Fruit fly (Drosophila melanogaster) whole organism, wandering third instar larva: Measurements from ENCODE around the gene CG18094.

Experiments
- Abd-B ChIP-seq: fragments of >200 bp; optimal IDR thresholded peaks from 2 replicates; lab custom pipeline; 2017; ENCODE audit warnings: missing biosample characterization, missing genetic modification characterization
- CG32264 ChIP-seq: fragments of 200-800 bp; sonication (Bioruptor generic); optimal IDR thresholded peaks from 2 replicates; lab custom pipeline; 2016; ENCODE audit warnings: missing biosample characterization, missing genetic modification characterization
- CrebA ChIP-seq: fragments of 200-800 bp; sonication (Bioruptor generic); optimal IDR thresholded peaks from 2 replicates; lab custom pipeline; 2016; ENCODE audit warnings: missing biosample characterization, mild to moderate bottlenecking, missing genetic modification characterization, borderline replicate concordance
- Dfd ChIP-seq: fragments of >200 bp; optimal IDR thresholded peaks from 2 replicates; lab custom pipeline; 2017; ENCODE audit warnings: missing biosample characterization, missing genetic modification characterization
- Dif ChIP-seq: fragments of 200-275, 200-300 bp; sonication (Bioruptor generic); optimal IDR thresholded peaks from 2 replicates; lab custom pipeline; 2018; ENCODE audit warnings: missing biosample characterization, missing genetic modification characterization; ENCODE audit not compliant: partially characterized antibody
- GATAd ChIP-seq: sonication (Bioruptor generic); optimal IDR thresholded peaks from 2 replicates; lab custom pipeline; 2016; ENCODE audit warnings: missing biosample characterization, missing genetic modification characterization
- HLH106 ChIP-seq: fragments of 200-800 bp; optimal IDR thresholded peaks from 3 replicates; lab custom pipeline; 2019; ENCODE audit warnings: missing biosample characterization, mild to moderate bottlenecking, missing genetic modification characterization, moderate library complexity
- Hnf4 ChIP-seq: fragments of 200-800 bp; sonication (Bioruptor generic); optimal IDR thresholded peaks from 2 replicates; lab custom pipeline; 2016; ENCODE audit warnings: missing biosample characterization, mild to moderate bottlenecking, missing genetic modification characterization
- Hr78 ChIP-seq: fragments of >200 bp; optimal IDR thresholded peaks from 2 replicates; lab custom pipeline; 2017; ENCODE audit warnings: missing biosample characterization, missing genetic modification characterization
- Hr83 ChIP-seq: fragments of 200-300 bp; sonication (Bioruptor generic); optimal IDR thresholded peaks from 2 replicates; lab custom pipeline; 2016; ENCODE audit warnings: missing biosample characterization, mild to moderate bottlenecking, missing genetic modification characterization, moderate library complexity; ENCODE audit not compliant: poor library complexity, severe bottlenecking
- Jra ChIP-seq: sonication (Bioruptor generic); optimal IDR thresholded peaks from 2 replicates; lab custom pipeline; 2016; ENCODE audit warnings: missing biosample characterization, missing genetic modification characterization
- Mio ChIP-seq: sonication (Bioruptor generic); optimal IDR thresholded peaks from 2 replicates; lab custom pipeline; 2016; ENCODE audit warnings: missing biosample characterization, missing genetic modification characterization
- Myc ChIP-seq: fragments of >200 bp; optimal IDR thresholded peaks from 2 replicates; lab custom pipeline; 2017
- N ChIP-seq: fragments of >200 bp; optimal IDR thresholded peaks from 2 replicates; lab custom pipeline; 2018; ENCODE audit warnings: missing biosample characterization, missing external identifiers, missing genetic modification characterization
- OdsH ChIP-seq: fragments of 200-800 bp; sonication (Bioruptor generic); optimal IDR thresholded peaks from 2 replicates; lab custom pipeline; 2016; ENCODE audit warnings: missing biosample characterization, mild to moderate bottlenecking, missing genetic modification characterization
- Rel ChIP-seq, 2 experiments: fragments of 200-800 bp; sonication (Bioruptor generic) in 1 of 2; optimal IDR thresholded peaks; 2 replicates in 1 of 2; 3 replicates in 1 of 2; lab custom pipeline; 2016 to 2019; ENCODE audit warnings: mild to moderate bottlenecking in 2 of 2, missing biosample characterization in 2 of 2, missing genetic modification characterization in 2 of 2, moderate library complexity in 1 of 2
- Sp1 ChIP-seq: fragments of 200-800 bp; sonication (Bioruptor generic); optimal IDR thresholded peaks from 3 replicates; lab custom pipeline; 2019; ENCODE audit warnings: missing biosample characterization, mild to moderate bottlenecking, missing genetic modification characterization, moderate library complexity
- Vsx2 ChIP-seq: fragments of 200-300, 225-300 bp; sonication (Bioruptor generic); optimal IDR thresholded peaks from 2 replicates; lab custom pipeline; 2018; ENCODE audit warnings: missing biosample characterization, missing genetic modification characterization; ENCODE audit not compliant: partially characterized antibody
- br ChIP-seq: fragments of 200-800 bp; sonication (Bioruptor generic); optimal IDR thresholded peaks from 2 replicates; lab custom pipeline; 2016; ENCODE audit warnings: missing biosample characterization, missing genetic modification characterization
- brk ChIP-seq: fragments of 200-800 bp; sonication (Bioruptor generic); optimal IDR thresholded peaks from 2 replicates; lab custom pipeline; 2016; ENCODE audit warnings: missing biosample characterization, mild to moderate bottlenecking, missing genetic modification characterization
- dl ChIP-seq, 2 experiments: fragments of 175-275, 200-275 bp in 1 of 2; fragments of 200-275 bp in 1 of 2; sonication (Bioruptor generic); optimal IDR thresholded peaks; lab custom pipeline; 2018; ENCODE audit warnings: mild to moderate bottlenecking in 2 of 2, missing biosample characterization in 2 of 2, missing genetic modification characterization in 2 of 2, moderate library complexity in 2 of 2; ENCODE audit not compliant: partially characterized antibody in 2 of 2, insufficient read depth in 1 of 2
- dmrt93B ChIP-seq: fragments of 200-800 bp; sonication (Bioruptor generic); optimal IDR thresholded peaks from 2 replicates; lab custom pipeline; 2018; ENCODE audit warnings: missing biosample characterization, mild to moderate bottlenecking, missing genetic modification characterization
- dsf ChIP-seq: sonication (Bioruptor generic); optimal IDR thresholded peaks from 2 replicates; lab custom pipeline; 2016; ENCODE audit warnings: missing biosample characterization, missing genetic modification characterization, borderline replicate concordance
- ey ChIP-seq: fragments of 200-800 bp; sonication (Bioruptor generic); optimal IDR thresholded peaks from 2 replicates; lab custom pipeline; 2016; ENCODE audit warnings: missing biosample characterization, missing genetic modification characterization
- h ChIP-seq: fragments of 200-800 bp; sonication (Bioruptor generic); optimal IDR thresholded peaks from 3 replicates; lab custom pipeline; 2016; ENCODE audit warnings: missing biosample characterization, mild to moderate bottlenecking, missing genetic modification characterization
- jim ChIP-seq: fragments of 175-275, 200-325 bp; sonication (Bioruptor generic); optimal IDR thresholded peaks from 2 replicates; lab custom pipeline; 2016; ENCODE audit warnings: missing biosample characterization, mild to moderate bottlenecking, missing genetic modification characterization
- lola ChIP-seq: fragments of >200 bp; optimal IDR thresholded peaks from 2 replicates; lab custom pipeline; 2017; ENCODE audit warnings: missing biosample characterization, missing genetic modification characterization
- psq ChIP-seq: fragments of 200-800 bp; sonication (Bioruptor generic); optimal IDR thresholded peaks from 3 replicates; lab custom pipeline; 2017; ENCODE audit warnings: missing biosample characterization, mild to moderate bottlenecking, missing genetic modification characterization, moderate library complexity
- rgr ChIP-seq: fragments of 200-800 bp; sonication (Bioruptor generic); optimal IDR thresholded peaks from 3 replicates; lab custom pipeline; 2016; ENCODE audit warnings: missing biosample characterization, mild to moderate bottlenecking, missing genetic modification characterization
- sage ChIP-seq: fragments of 200-800 bp; sonication (Bioruptor generic); optimal IDR thresholded peaks from 2 replicates; lab custom pipeline; 2016; ENCODE audit warnings: missing biosample characterization, mild to moderate bottlenecking, missing genetic modification characterization
- sv ChIP-seq: fragments of 200-800 bp; sonication (Bioruptor generic); optimal IDR thresholded peaks from 3 replicates; lab custom pipeline; 2016; ENCODE audit warnings: missing biosample characterization, missing genetic modification characterization
- tai ChIP-seq: sonication (Bioruptor generic); optimal IDR thresholded peaks from 2 replicates; lab custom pipeline; 2016; ENCODE audit warnings: missing biosample characterization, missing genetic modification characterization
- usp ChIP-seq: fragments of >200 bp; optimal IDR thresholded peaks from 2 replicates; lab custom pipeline; 2017; ENCODE audit warnings: missing biosample characterization, missing genetic modification characterization
- woc ChIP-seq: sonication (Bioruptor generic); optimal IDR thresholded peaks from 2 replicates; lab custom pipeline; 2016; ENCODE audit warnings: missing biosample characterization, mild to moderate bottlenecking, missing genetic modification characterization

CG18094 gene

dm6 chr2L:19512184-19512583 lies 22.1 kb downstream of the CG18094 start:
- no peak for TF ChIP-seq Jra (GFP tag; lab: Kevin White, UChicago)
- TF ChIP-seq N (GFP tag; lab: Kevin White, UChicago), result no peak
- TF ChIP-seq br (GFP tag; lab: Kevin White, UChicago), result no peak
- TF ChIP-seq Rel (GFP tag; optimal IDR thresholded peaks at IDR 0.05; lab: Kevin White, UChicago), result no peak
- no peak for TF ChIP-seq Rel (tag; optimal IDR thresholded peaks at IDR 0.05; lab: Kevin White, UChicago)
- TF ChIP-seq CG32264 (GFP tag; lab: Kevin White, UChicago), result no peak
- no peak for TF ChIP-seq dsf (GFP tag; lab: Kevin White, UChicago)
- no peak for TF ChIP-seq ey (GFP tag; lab: Kevin White, UChicago)
- TF ChIP-seq dl (GFP tag; optimal IDR thresholded peaks at IDR 0.05; lab: Kevin White, UChicago; ENCODE audit: insufficient read depth in 1 of 2, partially characterized antibody in 2 of 2), result no peak
- TF ChIP-seq sv (GFP tag; lab: Kevin White, UChicago), result no peak
- no peak for TF ChIP-seq sage (GFP tag; lab: Kevin White, UChicago)
- TF ChIP-seq Sp1, result no peak
- no peak for TF ChIP-seq psq (GFP tag; lab: Kevin White, UChicago)
- TF ChIP-seq jim, result no peak
- no peak for TF ChIP-seq h
- no peak for TF ChIP-seq CrebA (GFP tag; lab: Kevin White, UChicago)
- no peak for TF ChIP-seq Mio (GFP tag; lab: Kevin White, UChicago)
- no peak for TF ChIP-seq Dfd
- no peak for TF ChIP-seq GATAd (GFP tag; lab: Kevin White, UChicago)
- TF ChIP-seq HLH106, result no peak

DNA sequence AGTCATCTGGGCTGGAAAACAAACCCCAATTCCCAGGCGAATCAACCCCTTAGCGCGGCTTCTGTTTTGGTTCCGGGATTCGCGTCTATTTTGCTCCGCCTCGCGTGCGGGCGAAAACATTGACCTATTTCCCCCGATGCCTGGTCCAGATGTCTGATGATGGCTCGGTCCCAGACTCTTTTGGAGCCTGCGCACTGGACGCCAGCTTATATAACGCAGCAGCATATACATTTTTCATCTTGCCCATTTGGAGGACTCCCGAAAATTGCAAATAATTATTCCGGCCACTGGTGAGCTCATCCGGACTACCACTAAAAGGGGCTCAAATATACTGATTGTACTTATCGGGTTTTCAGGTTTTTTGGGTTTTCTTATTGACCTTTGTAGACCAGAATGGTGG lies 26.0 kb downstream of the CG18094 start:
- TF ChIP-seq CrebA (GFP tag; lab: Kevin White, UChicago) (no peak), psq (GFP tag; lab: Kevin White, UChicago) (peak; percentile 34)

dm6 chr2L:19517154-19517814 lies 27.2 kb downstream of the CG18094 start, which contains the start of gene Hasp:
Gene Hasp (minus strand): TSS chr2L:19517204.
- TF ChIP-seq HLH106 (peak; percentile 17), dmrt93B (GFP tag; lab: Kevin White, UChicago) (no peak), tai (no peak), h (no peak), brk (no peak), rgr (GFP tag; lab: Kevin White, UChicago) (no peak), OdsH (no peak)

- TF ChIP-seq ey (GFP tag; lab: Kevin White, UChicago), result no peak
- TF ChIP-seq sv (GFP tag; lab: Kevin White, UChicago), result no peak
- no peak for TF ChIP-seq Dfd
- no peak for TF ChIP-seq br (GFP tag; lab: Kevin White, UChicago)
- TF ChIP-seq sage (GFP tag; lab: Kevin White, UChicago), result no peak
- no peak for TF ChIP-seq OdsH
- TF ChIP-seq h, result no peak
- TF ChIP-seq Jra (GFP tag; lab: Kevin White, UChicago), result no peak
- no peak for TF ChIP-seq tai
- no peak for TF ChIP-seq brk
- TF ChIP-seq dmrt93B (GFP tag; lab: Kevin White, UChicago), result no peak
- no peak for TF ChIP-seq CG32264 (GFP tag; lab: Kevin White, UChicago)
- TF ChIP-seq CrebA (GFP tag; lab: Kevin White, UChicago), result no peak
- TF ChIP-seq woc, result no peak
- TF ChIP-seq lola (GFP tag; lab: Kevin White, UChicago), result no peak
- no peak for TF ChIP-seq psq (GFP tag; lab: Kevin White, UChicago)
Measured at dm6 chr2L:19518636-19519086, 28.6 kb downstream of the CG18094 start, which contains the start of gene CG10132. Gene CG10132 (plus strand): TSS chr2L:19518824.

dm6 chr2L:19519611-19520010 lies 29.5 kb downstream of the CG18094 start:
- no peak for TF ChIP-seq Abd-B (GFP tag; lab: Kevin White, UChicago)
- no peak for TF ChIP-seq Vsx2 (GFP tag; lab: Kevin White, UChicago)
- TF ChIP-seq GATAd (GFP tag; lab: Kevin White, UChicago), result no peak
- no peak for TF ChIP-seq sage (GFP tag; lab: Kevin White, UChicago)
- TF ChIP-seq ey (GFP tag; lab: Kevin White, UChicago), result no peak
- TF ChIP-seq Dif (GFP tag; lab: Kevin White, UChicago), result no peak
- TF ChIP-seq br (GFP tag; lab: Kevin White, UChicago), result no peak
- no peak for TF ChIP-seq usp (GFP tag; lab: Kevin White, UChicago)
- TF ChIP-seq Hr83 (GFP tag; lab: Kevin White, UChicago), result no peak
- TF ChIP-seq Myc (lab: Kevin White, UChicago), result no peak
- TF ChIP-seq Hr78 (GFP tag; lab: Kevin White, UChicago), result no peak
- TF ChIP-seq psq (GFP tag; lab: Kevin White, UChicago), result no peak
- TF ChIP-seq Hnf4 (GFP tag; lab: Kevin White, UChicago), result no peak
- TF ChIP-seq jim, result no peak
- TF ChIP-seq dmrt93B (GFP tag; lab: Kevin White, UChicago), result no peak
- TF ChIP-seq, all 38 proteins: peak for 0
